Worm (Caenorhabditis elegans) whole organism, L4 larva: ENCODE data around the gene H41C03.2.
A peak's percentile ranks its signal among the peaks of the same experiment; 100 is the strongest.

Source experiments
- D1046.2 ChIP-seq: fragments of 200-800 bp; sonication (Bioruptor generic); IDR thresholded peaks from 2 replicates; pipeline ENCODE4 v1.3.6; 2022; ENCODE audit warnings: missing genetic modification characterization, missing compliant biosample characterization
- F37D6.2 ChIP-seq: sonication (generic microtip); optimal IDR thresholded peaks from 2 replicates; lab custom pipeline; 2016; ENCODE audit warnings: mild to moderate bottlenecking, missing genetic modification characterization, missing compliant biosample characterization
- Y105C5A.15 ChIP-seq: fragments of 200-800 bp; sonication (Bioruptor generic); IDR thresholded peaks from 2 replicates; pipeline ENCODE4 v1.3.6; 2022; ENCODE audit warnings: missing genetic modification characterization, missing compliant biosample characterization
- Y48G9A.11 ChIP-seq: fragments of 200-800 bp; sonication (Bioruptor generic); IDR thresholded peaks from 2 replicates; pipeline ENCODE4 v1.3.6; 2022; ENCODE audit warnings: missing genetic modification reagents, missing genetic modification characterization, missing compliant biosample characterization
- aha-1 ChIP-seq: fragments of 150-350 bp; peaks from one replicate; lab custom pipeline; 2014; ENCODE audit warnings: missing biosample characterization, missing genetic modification characterization
- ama-1 ChIP-seq: fragments of 150-350 bp; optimal IDR thresholded peaks from 2 replicates; lab custom pipeline; 2014; ENCODE audit warnings: inconsistent platforms, mixed read lengths
- ceh-20 ChIP-seq: fragments of 200-800 bp; sonication (Bioruptor generic); IDR thresholded peaks from 2 replicates; pipeline ENCODE4 v1.3.6; 2022; ENCODE audit warnings: missing genetic modification reagents, missing genetic modification characterization, missing compliant biosample characterization
- ceh-62 ChIP-seq: sonication (generic microtip); optimal IDR thresholded peaks from 2 replicates; lab custom pipeline; 2017; ENCODE audit warnings: missing biosample characterization, missing genetic modification characterization
- ceh-82 ChIP-seq: sonication (generic microtip); optimal IDR thresholded peaks from 2 replicates; lab custom pipeline; 2017; ENCODE audit warnings: missing biosample characterization, missing genetic modification characterization
- cey-2 ChIP-seq: sonication (generic microtip); optimal IDR thresholded peaks from 3 replicates; lab custom pipeline; 2017; ENCODE audit warnings: missing genetic modification characterization, mild to moderate bottlenecking, missing compliant biosample characterization, antibody characterized with exemption, borderline replicate concordance; ENCODE audit not compliant: insufficient read depth
- daf-12 ChIP-seq: fragments of 150-350 bp; optimal IDR thresholded peaks from 2 replicates; lab custom pipeline; 2014; ENCODE audit warnings: missing biosample characterization, missing genetic modification reagents, missing genetic modification characterization
- daf-16 ChIP-seq, 3 experiments: sonication (generic microtip); optimal IDR thresholded peaks; 2 replicates each; lab custom pipeline; 2016 to 2017; ENCODE audit warnings: missing genetic modification characterization in 3 of 3, missing genetic modification reagents in 3 of 3, mild to moderate bottlenecking in 2 of 3, missing compliant biosample characterization in 2 of 3, missing biosample characterization in 1 of 3, moderate library complexity in 1 of 3
- daf-8 ChIP-seq: fragments of 200-800 bp; sonication (Bioruptor generic); IDR thresholded peaks from 2 replicates; pipeline ENCODE4 v1.3.6; 2022; ENCODE audit warnings: missing genetic modification characterization, missing compliant biosample characterization
- dpl-1 ChIP-seq: fragments of 150-350 bp; optimal IDR thresholded peaks from 2 replicates; lab custom pipeline; 2014; ENCODE audit warnings: missing biosample characterization, missing genetic modification reagents, missing genetic modification characterization
- dve-1 ChIP-seq: sonication (generic microtip); optimal IDR thresholded peaks from 2 replicates; lab custom pipeline; 2017; ENCODE audit warnings: antibody characterized with exemption, mild to moderate bottlenecking, missing genetic modification characterization, missing compliant biosample characterization; ENCODE audit not compliant: insufficient read depth
- egl-27 ChIP-seq: sonication (generic microtip); optimal IDR thresholded peaks from 3 replicates; lab custom pipeline; 2017; ENCODE audit warnings: missing biosample characterization, missing genetic modification reagents, missing genetic modification characterization
- fos-1 ChIP-seq: fragments of 150-350 bp; optimal IDR thresholded peaks from 2 replicates; lab custom pipeline; 2014; ENCODE audit warnings: missing biosample characterization, missing genetic modification characterization
- hlh-11 ChIP-seq: fragments of 200-800 bp; sonication (Bioruptor generic); optimal IDR thresholded peaks from 2 replicates; lab custom pipeline; 2018; ENCODE audit warnings: mild to moderate bottlenecking, missing genetic modification characterization, missing compliant biosample characterization
- jun-1 ChIP-seq: fragments of 150-350 bp; optimal IDR thresholded peaks from 2 replicates; lab custom pipeline; 2014; ENCODE audit warnings: missing biosample characterization, missing genetic modification reagents, missing genetic modification characterization
- lir-3 ChIP-seq: sonication (generic microtip); optimal IDR thresholded peaks from 2 replicates; lab custom pipeline; 2016; ENCODE audit warnings: mild to moderate bottlenecking, missing genetic modification characterization, missing compliant biosample characterization
- lsy-2 ChIP-seq, 2 experiments: fragments of 150-350 bp in 1 of 2; sonication (generic microtip) in 1 of 2; optimal IDR thresholded peaks; 2 replicates each; lab custom pipeline; 2014 to 2017; ENCODE audit warnings: missing biosample characterization in 2 of 2, missing genetic modification characterization in 2 of 2
- madf-5 ChIP-seq, 2 experiments: fragments of 200-800 bp; sonication (Bioruptor generic); IDR thresholded peaks; 2 replicates each; pipeline ENCODE4 v1.3.6; 2022; ENCODE audit warnings: missing compliant biosample characterization in 2 of 2, missing genetic modification characterization in 2 of 2
- madf-9 ChIP-seq: fragments of 200-800 bp; sonication (Bioruptor generic); conservative IDR thresholded peaks from 2 replicates; pipeline ENCODE4 v1.3.6; 2022; ENCODE audit warnings: missing genetic modification reagents, missing genetic modification characterization, missing compliant biosample characterization
- mes-2 ChIP-seq: sonication (generic microtip); optimal IDR thresholded peaks from 2 replicates; lab custom pipeline; 2016; ENCODE audit warnings: missing genotype, mild to moderate bottlenecking, missing genetic modification characterization, missing compliant biosample characterization; ENCODE audit not compliant: poor library complexity, severe bottlenecking
- nhr-28 ChIP-seq: fragments of 150-350 bp; optimal IDR thresholded peaks from 2 replicates; lab custom pipeline; 2014; ENCODE audit warnings: missing biosample characterization, missing genetic modification characterization
- nhr-41 ChIP-seq: fragments of 200-800 bp; sonication (Bioruptor generic); IDR thresholded peaks from 2 replicates; pipeline ENCODE4 v1.3.6; 2022; ENCODE audit warnings: missing genetic modification reagents, missing genetic modification characterization, missing compliant biosample characterization
- nhr-6 ChIP-seq: fragments of 150-350 bp; optimal IDR thresholded peaks from 2 replicates; lab custom pipeline; 2014; ENCODE audit warnings: missing biosample characterization, missing genetic modification characterization
- nhr-76 ChIP-seq: fragments of 150-350 bp; optimal IDR thresholded peaks from 2 replicates; lab custom pipeline; 2014; ENCODE audit warnings: missing biosample characterization, missing genetic modification characterization
- php-3 ChIP-seq: fragments of 200-800 bp; sonication (Bioruptor generic); IDR thresholded peaks from 2 replicates; pipeline ENCODE4 v1.3.6; 2022; ENCODE audit warnings: missing genetic modification reagents, missing genetic modification characterization, missing compliant biosample characterization
- pqm-1 ChIP-seq: sonication (generic microtip); optimal IDR thresholded peaks from 2 replicates; lab custom pipeline; 2017; ENCODE audit warnings: missing biosample characterization, missing genetic modification characterization
- sdz-12 ChIP-seq: fragments of 200-800 bp; sonication (Bioruptor generic); optimal IDR thresholded peaks from 2 replicates; lab custom pipeline; 2018; ENCODE audit warnings: mild to moderate bottlenecking, missing genetic modification characterization, missing compliant biosample characterization
- snpc-1.2 ChIP-seq: fragments of 200-800 bp; sonication (Bioruptor generic); IDR thresholded peaks from 2 replicates; pipeline ENCODE4 v1.3.6; 2022; ENCODE audit warnings: missing genetic modification reagents, missing genetic modification characterization, missing compliant biosample characterization
- tag-97 ChIP-seq: fragments of 200-800 bp; sonication (Bioruptor generic); IDR thresholded peaks from 2 replicates; pipeline ENCODE4 v1.3.6; 2022; ENCODE audit warnings: missing genetic modification characterization, missing compliant biosample characterization
- unc-39 ChIP-seq: sonication (generic microtip); optimal IDR thresholded peaks from 2 replicates; lab custom pipeline; 2017; ENCODE audit warnings: missing biosample characterization, missing genetic modification characterization
- unc-62 ChIP-seq, 3 experiments: fragments of 150-350 bp in 1 of 3; sonication (generic microtip); optimal IDR thresholded peaks in 2 of 3; peaks in 1 of 3; 1 replicate in 1 of 3; 2 replicates in 2 of 3; lab custom pipeline; 2014 to 2017; ENCODE audit warnings: missing biosample characterization in 3 of 3, missing genetic modification characterization in 3 of 3, missing genetic modification reagents in 3 of 3, missing genotype in 1 of 3
- vab-7 ChIP-seq: fragments of 200-800 bp; sonication (Bioruptor generic); IDR thresholded peaks from 2 replicates; pipeline ENCODE4 v1.3.6; 2022; ENCODE audit warnings: missing genetic modification reagents, missing genetic modification characterization, missing compliant biosample characterization
- zip-11 ChIP-seq: fragments of 200-800 bp; sonication (Bioruptor generic); IDR thresholded peaks from 2 replicates; pipeline ENCODE4 v1.3.6; 2022; ENCODE audit warnings: missing genetic modification characterization, missing compliant biosample characterization

The H41C03.2 gene

DNA sequence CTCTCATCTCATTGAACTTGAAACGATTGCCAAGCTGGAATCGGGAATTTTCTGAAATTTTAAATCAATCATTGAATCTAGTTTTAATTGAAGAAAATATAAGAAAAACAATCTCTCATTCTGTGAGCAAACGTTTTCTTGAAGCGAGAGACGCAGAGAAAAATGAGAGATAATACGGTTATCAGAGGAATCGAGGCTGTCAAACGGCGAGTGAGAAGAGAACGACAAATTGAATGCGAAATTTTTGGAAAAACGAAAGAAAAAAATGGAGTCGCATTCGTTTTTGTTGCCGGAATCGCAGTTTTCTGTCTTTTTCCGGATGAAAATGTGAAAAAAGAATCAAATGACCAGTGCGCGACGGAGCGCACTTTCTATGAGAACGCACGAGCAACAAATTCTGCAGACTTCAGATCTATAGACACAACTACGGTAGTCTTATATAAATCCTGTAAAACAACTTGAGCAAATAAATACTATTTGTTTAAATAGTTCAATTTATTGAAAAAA lies 21.7 kb upstream of the H41C03.2 start, which contains the start of gene tex-2 (continued):
- TF ChIP-seq egl-27 (tag; lab: Kevin White, UChicago) = no peak
- peak in 1 of 2 experiments; percentile 30 for TF ChIP-seq lsy-2 (tag; optimal IDR thresholded peaks at IDR 0.05; lab: Kevin White, UChicago)
- TF ChIP-seq daf-8 (GFP tag; lab: Robert Waterston, UW) = no peak
- no peak for TF ChIP-seq Y48G9A.11 (GFP tag; lab: Robert Waterston, UW)
- TF ChIP-seq ceh-62 (tag; lab: Kevin White, UChicago) = no peak
- TF ChIP-seq vab-7 (GFP tag; lab: Robert Waterston, UW) = no peak
- TF ChIP-seq nhr-76 (tag; lab: Kevin White, UChicago) = no peak
- no peak for TF ChIP-seq Y105C5A.15 (GFP tag; lab: Robert Waterston, UW)
- no peak for TF ChIP-seq lir-3 (tag; lab: Kevin White, UChicago)
- no peak for TF ChIP-seq snpc-1.2 (GFP tag; lab: Robert Waterston, UW)
- no peak for TF ChIP-seq tag-97 (GFP tag; lab: Robert Waterston, UW)
- TF ChIP-seq jun-1 (tag; lab: Kevin White, UChicago) = no peak
- TF ChIP-seq pqm-1 (tag; lab: Kevin White, UChicago) = peak; percentile 26
- TF ChIP-seq zip-11 = no peak
- no peak for TF ChIP-seq daf-16 (GFP tag; optimal IDR thresholded peaks at IDR 0.05; lab: Kevin White, UChicago)
- TF ChIP-seq daf-16 (tag; optimal IDR thresholded peaks at IDR 0.05; lab: Kevin White, UChicago) = peak; percentile 64
- TF ChIP-seq daf-12 = no peak
- TF ChIP-seq aha-1 (tag; lab: Kevin White, UChicago) = no peak
- no peak for TF ChIP-seq D1046.2 (GFP tag; lab: Robert Waterston, UW)
- TF ChIP-seq ceh-20 (GFP tag; lab: Robert Waterston, UW) = no peak
- TF ChIP-seq fos-1 (tag; lab: Kevin White, UChicago) = no peak
- no peak for TF ChIP-seq ceh-82 (tag; lab: Kevin White, UChicago)

- TF ChIP-seq dpl-1 (no peak), dve-1 (peak; percentile 0), daf-16 (GFP tag; optimal IDR thresholded peaks at IDR 0.05; lab: Kevin White, UChicago) (no peak), daf-16 (tag; optimal IDR thresholded peaks at IDR 0.05; lab: Kevin White, UChicago) (peak; percentile 56), madf-5 (GFP tag; IDR thresholded peaks at IDR 0.05; lab: Robert Waterston, UW) (no peak), hlh-11 (peak; percentile 16), cey-2 (no peak), pqm-1 (tag; lab: Kevin White, UChicago) (peak; percentile 25), nhr-28 (tag; lab: Kevin White, UChicago) (peak; percentile 76)
Measured at ce11 chrII:5872414-5872813, 20.5 kb upstream of the H41C03.2 start.

DNA sequence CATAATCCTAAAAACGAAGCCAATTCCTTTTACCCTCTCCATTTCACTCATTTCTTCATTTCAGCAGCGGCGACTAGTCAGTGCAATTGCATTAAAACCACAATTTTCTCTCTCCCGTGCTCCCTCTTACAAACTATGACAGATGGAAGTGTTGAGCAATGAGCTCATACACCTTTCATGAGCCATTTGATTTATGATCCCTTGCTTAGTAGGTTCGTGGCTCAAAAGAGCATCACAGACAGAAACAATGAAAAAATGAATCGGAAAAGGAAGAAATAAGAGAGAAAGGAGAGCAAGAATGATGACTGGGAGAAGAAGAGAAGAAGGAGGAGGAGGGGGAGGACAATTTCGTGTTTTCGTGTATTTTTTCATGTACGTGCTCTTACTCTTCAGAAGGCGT lies 19.6 kb upstream of the H41C03.2 start:
- TF ChIP-seq jun-1 (tag; lab: Kevin White, UChicago) (no peak), ceh-20 (GFP tag; lab: Robert Waterston, UW) (peak; percentile 35; the same call in 1 of the 2 replicates), unc-62 (GFP tag; optimal IDR thresholded peaks at IDR 0.05 in 1 of 2; lab: Kevin White, UChicago) (peak in 1 of 2 experiments; percentile 93), unc-62 (tag; optimal IDR thresholded peaks at IDR 0.05; lab: Kevin White, UChicago) (no peak)

DNA sequence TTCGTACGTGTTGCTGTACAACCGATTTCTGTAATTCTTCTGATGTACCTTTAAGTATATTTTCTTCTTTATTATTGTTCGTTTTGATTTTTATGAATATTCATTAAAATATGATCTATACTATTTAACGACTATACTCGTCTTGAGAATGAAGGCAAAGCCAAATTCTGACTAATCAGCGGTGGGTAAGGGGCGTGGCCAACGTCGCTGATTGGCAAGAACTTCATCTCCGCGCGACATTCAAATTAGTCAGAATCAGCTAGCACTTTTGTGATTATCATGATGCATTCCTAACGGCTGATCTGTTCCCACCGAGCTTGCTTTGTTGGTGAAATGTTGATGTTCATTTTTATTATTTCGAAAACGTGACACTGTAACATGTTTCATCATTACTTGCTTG lies 15.0 kb upstream of the H41C03.2 start:
- TF ChIP-seq F37D6.2 (tag; lab: Kevin White, UChicago) (no peak), sdz-12 (GFP tag; lab: Kevin White, UChicago) (no peak), unc-39 (tag; lab: Kevin White, UChicago) (no peak), nhr-76 (tag; lab: Kevin White, UChicago) (no peak), php-3 (GFP tag; lab: Robert Waterston, UW) (0 out of 2 replicates have a peak, but pooled peaks have one; percentile 20), egl-27 (tag; lab: Kevin White, UChicago) (no peak), daf-12 (no peak), ama-1 (peak; percentile 36), nhr-41 (GFP tag; lab: Robert Waterston, UW) (no peak), nhr-28 (tag; lab: Kevin White, UChicago) (peak; percentile 24), ceh-62 (tag; lab: Kevin White, UChicago) (no peak), madf-9 (no peak), mes-2 (tag; lab: Kevin White, UChicago) (peak; percentile 35), madf-5 (GFP tag; IDR thresholded peaks at IDR 0.05; lab: Robert Waterston, UW) (no peak), daf-8 (GFP tag; lab: Robert Waterston, UW) (no peak), pqm-1 (tag; lab: Kevin White, UChicago) (no peak), nhr-6 (tag; lab: Kevin White, UChicago) (no peak)
